Fruit fly (Drosophila melanogaster) Kc167 (cell line): Measurements from ENCODE around the gene Phlpp.

Experiments used
- Myc ChIP-seq: fragments of >200 bp; optimal IDR thresholded peaks from 2 replicates; lab custom pipeline; 2017; ENCODE audit warnings: missing external identifiers
- Sin3A ChIP-seq: fragments of >200 bp; optimal IDR thresholded peaks from 2 replicates; lab custom pipeline; 2018; ENCODE audit warnings: missing external identifiers
- h ChIP-seq: fragments of >200 bp; optimal IDR thresholded peaks from 3 replicates; lab custom pipeline; 2018; ENCODE audit warnings: missing external identifiers
- insv ChIP-seq: fragments of >200 bp; optimal IDR thresholded peaks from 3 replicates; lab custom pipeline; 2018; ENCODE audit warnings: missing external identifiers
- psq ChIP-seq: fragments of >200 bp; optimal IDR thresholded peaks from 2 replicates; lab custom pipeline; 2017; ENCODE audit warnings: missing external identifiers
- ttk ChIP-seq: sonication (Bioruptor generic); optimal IDR thresholded peaks from 2 replicates; lab custom pipeline; 2017; ENCODE audit warnings: missing external identifiers

The Phlpp gene

dm6 chr2L:19093868-19094267, 34.9 kb downstream of the Phlpp start:
- TF ChIP-seq Myc (no peak), Sin3A (lab: Kevin White, UChicago) (no peak), insv (lab: Kevin White, UChicago) (no peak), h (lab: Kevin White, UChicago) (no peak), ttk (lab: Kevin White, UChicago) (no peak), psq (no peak)

dm6 chr2L:19096361-19096760, 37.4 kb downstream of the Phlpp start:
- no peak for TF ChIP-seq Sin3A (lab: Kevin White, UChicago)
- no peak for TF ChIP-seq ttk (lab: Kevin White, UChicago)
- no peak for TF ChIP-seq Myc
- TF ChIP-seq insv (lab: Kevin White, UChicago) = no peak
- TF ChIP-seq psq = no peak
- TF ChIP-seq h (lab: Kevin White, UChicago) = no peak

- TF ChIP-seq Myc (no peak), h (lab: Kevin White, UChicago) (no peak), psq (no peak), insv (lab: Kevin White, UChicago) (no peak), Sin3A (lab: Kevin White, UChicago) (no peak), ttk (lab: Kevin White, UChicago) (no peak)
Measured at dm6 chr2L:19097374-19097773, 38.4 kb downstream of the Phlpp start.

- TF ChIP-seq Sin3A (lab: Kevin White, UChicago) (no peak), ttk (lab: Kevin White, UChicago) (no peak), psq (no peak), Myc (no peak), h (lab: Kevin White, UChicago) (no peak), insv (lab: Kevin White, UChicago) (no peak)
Measured at dm6 chr2L:19098668-19099067, 39.7 kb downstream of the Phlpp start.

dm6 chr2L:19101744-19102143, 42.8 kb downstream of the Phlpp start, which contains the start of the genes CG17344 and CG43731:
Gene CG17344, plus strand, starts transcription at chr2L:19102044.
Gene CG43731, plus strand, starts transcription at chr2L:19102044.
- TF ChIP-seq Myc = no peak
- TF ChIP-seq ttk (lab: Kevin White, UChicago) = no peak
- no peak for TF ChIP-seq insv (lab: Kevin White, UChicago)

- TF ChIP-seq psq (no peak), Sin3A (lab: Kevin White, UChicago) (no peak), insv (lab: Kevin White, UChicago) (no peak), ttk (lab: Kevin White, UChicago) (no peak), h (lab: Kevin White, UChicago) (no peak), Myc (no peak)
Measured at dm6 chr2L:19103176-19103921, 44.4 kb downstream of the Phlpp start.

dm6 chr2L:19104383-19104782, 45.5 kb downstream of the Phlpp start:
- TF ChIP-seq h (lab: Kevin White, UChicago) (no peak), ttk (lab: Kevin White, UChicago) (no peak), Myc (no peak), insv (lab: Kevin White, UChicago) (no peak), psq (no peak), Sin3A (lab: Kevin White, UChicago) (no peak)

dm6 chr2L:19106235-19106634, 47.3 kb downstream of the Phlpp start:
- TF ChIP-seq Myc (no peak), ttk (lab: Kevin White, UChicago) (no peak), h (lab: Kevin White, UChicago) (no peak), insv (lab: Kevin White, UChicago) (no peak), Sin3A (lab: Kevin White, UChicago) (no peak), psq (no peak)

dm6 chr2L:19108377-19108876, 49.5 kb downstream of the Phlpp start, which contains the start of gene Lim3:
Gene Lim3, minus strand, starts transcription at chr2L:19108427.
- no peak for TF ChIP-seq ttk (lab: Kevin White, UChicago)

- TF ChIP-seq Sin3A (lab: Kevin White, UChicago) (no peak), h (lab: Kevin White, UChicago) (no peak), ttk (lab: Kevin White, UChicago) (no peak), Myc (no peak)
Measured at dm6 chr2L:19109625-19110204, 50.8 kb downstream of the Phlpp start, which contains the start of gene amd. Gene amd, plus strand, starts transcription at chr2L:19110154.

- TF ChIP-seq insv (lab: Kevin White, UChicago) = no peak
- no peak for TF ChIP-seq ttk (lab: Kevin White, UChicago)
- no peak for TF ChIP-seq h (lab: Kevin White, UChicago)
- TF ChIP-seq psq = no peak
- no peak for TF ChIP-seq Sin3A (lab: Kevin White, UChicago)
- no peak for TF ChIP-seq Myc
Measured at dm6 chr2L:19111137-19111536, 52.2 kb downstream of the Phlpp start.

- TF ChIP-seq h (lab: Kevin White, UChicago) (no peak), psq (no peak), ttk (lab: Kevin White, UChicago) (no peak), Sin3A (lab: Kevin White, UChicago) (no peak), Myc (no peak), insv (lab: Kevin White, UChicago) (no peak)
Measured at dm6 chr2L:19111729-19112128, 52.8 kb downstream of the Phlpp start.
